Fruit fly (Drosophila melanogaster): ENCODE data around the gene CG31642.

- TF ChIP-seq CG9139 (GFP tag; optimal IDR thresholded peaks at IDR 0.05) (no peak), ss (GFP tag; optimal IDR thresholded peaks at IDR 0.05) (no peak)
Measured at dm6 chr2L:6073894-6074293, 44.4 kb upstream of the CG31642 start.

Data from whole organism, prepupa.